Worm (Caenorhabditis elegans): ENCODE results near the gene nhr-150.

nhr-150 gene

ce11 chrV:15484537-15484936 lies 3.3 kb upstream of the nhr-150 start, which contains the start of gene C06B8.3:
C06B8.3 (minus strand) TSS chrV:15484637.
- TF ChIP-seq tbx-8 (GFP tag; optimal IDR thresholded peaks at IDR 0.05): no peak

- TF ChIP-seq cnd-1 (tag; optimal IDR thresholded peaks at IDR 0.05) (no peak), bed-3 (GFP tag; optimal IDR thresholded peaks at IDR 0.05) (no peak), M03D4.4 (tag; optimal IDR thresholded peaks at IDR 0.05) (no peak), mab-5 (tag; optimal IDR thresholded peaks at IDR 0.05) (no peak), blmp-1 (tag; optimal IDR thresholded peaks at IDR 0.05) (no peak), mls-2 (tag; optimal IDR thresholded peaks at IDR 0.05) (no peak), flh-1 (GFP tag; optimal IDR thresholded peaks at IDR 0.05) (no peak), unc-39 (tag; optimal IDR thresholded peaks at IDR 0.05) (no peak), ceh-43 (GFP tag; optimal IDR thresholded peaks at IDR 0.05) (no peak), lsy-2 (tag; optimal IDR thresholded peaks at IDR 0.05) (no peak), snpc-4 (tag; optimal IDR thresholded peaks at IDR 0.05) (no peak), drap-1 (GFP tag; optimal IDR thresholded peaks at IDR 0.05) (no peak), nhr-237 (tag; optimal IDR thresholded peaks at IDR 0.05) (no peak), ceh-83 (GFP tag; optimal IDR thresholded peaks at IDR 0.05) (no peak), sptf-1 (tag; optimal IDR thresholded peaks at IDR 0.05) (no peak), zip-8 (tag; optimal IDR thresholded peaks at IDR 0.05) (no peak), ceh-39 (tag; optimal IDR thresholded peaks at IDR 0.05) (no peak), nhr-2 (tag; optimal IDR thresholded peaks at IDR 0.05) (no peak), unc-120 (tag; optimal IDR thresholded peaks at IDR 0.05; ENCODE audit: poor library complexity, severe bottlenecking) (no peak), ztf-11 (tag; optimal IDR thresholded peaks at IDR 0.05) (no peak)
Measured at ce11 chrV:15483563-15483962, 2.3 kb upstream of the nhr-150 start.

ce11 chrV:15480505-15481075 lies 675 bp downstream of the nhr-150 start:
- TF ChIP-seq nhr-2 (tag; optimal IDR thresholded peaks at IDR 0.05): no peak
- TF ChIP-seq mls-2 (tag; optimal IDR thresholded peaks at IDR 0.05): no peak
- TF ChIP-seq tbx-8 (GFP tag; optimal IDR thresholded peaks at IDR 0.05): no peak
- TF ChIP-seq drap-1 (GFP tag; optimal IDR thresholded peaks at IDR 0.05): no peak
- no peak for TF ChIP-seq nhr-76 (tag; optimal IDR thresholded peaks at IDR 0.05)
- no peak for TF ChIP-seq lin-32 (GFP tag; optimal IDR thresholded peaks at IDR 0.05)
- no peak for TF ChIP-seq cnd-1 (tag; optimal IDR thresholded peaks at IDR 0.05)
- TF ChIP-seq elt-3 (tag; optimal IDR thresholded peaks at IDR 0.05): no peak

ce11 chrV:15479825-15480224 lies 1.4 kb downstream of the nhr-150 start:
- TF ChIP-seq M03D4.4 (tag; optimal IDR thresholded peaks at IDR 0.05) (no peak), unc-62 (GFP tag; optimal IDR thresholded peaks at IDR 0.05) (no peak), nhr-237 (tag; optimal IDR thresholded peaks at IDR 0.05) (no peak), bed-3 (GFP tag; optimal IDR thresholded peaks at IDR 0.05) (no peak), lin-32 (GFP tag; optimal IDR thresholded peaks at IDR 0.05) (no peak), mab-5 (tag; optimal IDR thresholded peaks at IDR 0.05) (no peak), unc-120 (tag; optimal IDR thresholded peaks at IDR 0.05; ENCODE audit: poor library complexity, severe bottlenecking) (no peak), unc-39 (tag; optimal IDR thresholded peaks at IDR 0.05) (no peak), nhr-28 (tag; optimal IDR thresholded peaks at IDR 0.05) (no peak), blmp-1 (tag; optimal IDR thresholded peaks at IDR 0.05) (no peak), zip-8 (tag; optimal IDR thresholded peaks at IDR 0.05) (no peak), hlh-1 (tag; optimal IDR thresholded peaks at IDR 0.05) (no peak), pha-4 (tag; optimal IDR thresholded peaks at IDR 0.05) (no peak)

ce11 chrV:15479107-15479506 lies 2.2 kb downstream of the nhr-150 start:
- TF ChIP-seq lin-13 (tag; optimal IDR thresholded peaks at IDR 0.05): no peak
- no peak for TF ChIP-seq blmp-1 (tag; optimal IDR thresholded peaks at IDR 0.05)

- TF ChIP-seq mep-1 (tag; optimal IDR thresholded peaks at IDR 0.05) (no peak), mls-2 (tag; optimal IDR thresholded peaks at IDR 0.05) (no peak)
Measured at ce11 chrV:15478597-15478996, 2.7 kb downstream of the nhr-150 start, which contains the start of gene C06B8.2. C06B8.2 (minus strand) TSS chrV:15478749.
